Fruit fly (Drosophila melanogaster) whole organism, embryonic: ENCODE measurements around the gene CG4613.
A peak's percentile ranks its signal among the peaks of the same experiment; 100 is the strongest.

Experiments
- Asciz ChIP-seq: fragments of 200-800 bp; sonication (Bioruptor generic); optimal IDR thresholded peaks from 2 replicates; lab custom pipeline; 2017; ENCODE audit warnings: missing biosample characterization, mild to moderate bottlenecking, missing genetic modification characterization, missing genetic modification reagents
- CG11085 ChIP-seq: fragments of 200-800 bp; sonication (Bioruptor generic); IDR thresholded peaks from 2 replicates; pipeline ENCODE4 v1.3.6; 2022; ENCODE audit warnings: missing biosample characterization, missing genetic modification characterization
- CG12236 ChIP-seq: fragments of 200-800 bp; sonication (Bioruptor generic); optimal IDR thresholded peaks from 2 replicates; lab custom pipeline; 2016; ENCODE audit warnings: missing biosample characterization, missing genetic modification characterization
- CG12391 ChIP-seq: fragments of 200-800 bp; sonication (Bioruptor generic); optimal IDR thresholded peaks from 3 replicates; lab custom pipeline; 2018; ENCODE audit warnings: missing biosample characterization, mild to moderate bottlenecking, missing genetic modification characterization, moderate library complexity
- CG13123 ChIP-seq: fragments of 200-800 bp; sonication (Bioruptor generic); optimal IDR thresholded peaks from 2 replicates; lab custom pipeline; 2016; ENCODE audit warnings: missing biosample characterization, missing genetic modification characterization
- CG16779 ChIP-seq: fragments of 200-800 bp; sonication (Bioruptor generic); IDR thresholded peaks from 2 replicates; pipeline ENCODE4 v1.3.6; 2022; ENCODE audit warnings: missing biosample characterization, missing genetic modification characterization
- CG16815 ChIP-seq: fragments of 200-800 bp; sonication (Bioruptor generic); optimal IDR thresholded peaks from 3 replicates; lab custom pipeline; 2017; ENCODE audit warnings: missing biosample characterization, mild to moderate bottlenecking, missing genetic modification characterization
- CG17361 ChIP-seq: fragments of 200-800 bp; sonication (Bioruptor generic); IDR thresholded peaks from 3 replicates; pipeline ENCODE4 v1.3.6; 2022; ENCODE audit warnings: missing biosample characterization, missing genetic modification characterization
- CG3065 ChIP-seq: fragments of 200-800 bp; sonication (Bioruptor generic); optimal IDR thresholded peaks from 2 replicates; lab custom pipeline; 2016; ENCODE audit warnings: missing biosample characterization, missing genetic modification characterization
- CG31365 ChIP-seq: fragments of 200-800 bp; sonication (Bioruptor generic); optimal IDR thresholded peaks from 2 replicates; lab custom pipeline; 2018; ENCODE audit warnings: missing biosample characterization, mild to moderate bottlenecking, missing genetic modification characterization
- CG34376 ChIP-seq: fragments of 200-800 bp; sonication (Bioruptor generic); optimal IDR thresholded peaks from 2 replicates; lab custom pipeline; 2018; ENCODE audit warnings: missing biosample characterization, mild to moderate bottlenecking, missing genetic modification characterization
- CG34422 ChIP-seq: fragments of 200-800 bp; sonication (Bioruptor generic); IDR thresholded peaks from 3 replicates; pipeline ENCODE4 v1.3.6; 2022; ENCODE audit warnings: missing biosample characterization, missing genetic modification characterization
- CG4282 ChIP-seq: fragments of 200-800 bp; sonication (Bioruptor generic); optimal IDR thresholded peaks from 2 replicates; lab custom pipeline; 2016; ENCODE audit warnings: missing biosample characterization, missing genetic modification characterization
- CG4730 ChIP-seq: fragments of 200-800 bp; sonication (Bioruptor generic); IDR thresholded peaks from 2 replicates; pipeline ENCODE4 v1.3.6; 2022; ENCODE audit warnings: missing biosample characterization, missing genetic modification characterization
- CG6765 ChIP-seq: fragments of 200-800 bp; sonication (Bioruptor generic); optimal IDR thresholded peaks from 3 replicates; lab custom pipeline; 2017; ENCODE audit warnings: missing biosample characterization, mild to moderate bottlenecking, missing genetic modification characterization
- CG7987 ChIP-seq: fragments of 200-800 bp; sonication (Bioruptor generic); optimal IDR thresholded peaks from 2 replicates; lab custom pipeline; 2018; ENCODE audit warnings: missing biosample characterization, mild to moderate bottlenecking, missing genetic modification characterization, moderate library complexity
- CG8089 ChIP-seq: fragments of 200-800 bp; sonication (Bioruptor generic); optimal IDR thresholded peaks from 3 replicates; lab custom pipeline; 2016; ENCODE audit warnings: missing biosample characterization, missing genetic modification characterization
- CG8359 ChIP-seq: fragments of 200-800 bp; sonication (Bioruptor generic); optimal IDR thresholded peaks from 2 replicates; lab custom pipeline; 2017; ENCODE audit warnings: missing biosample characterization, mild to moderate bottlenecking, missing genetic modification characterization, borderline replicate concordance
- Deaf1 ChIP-seq: fragments of 200-800 bp; optimal IDR thresholded peaks from 3 replicates; lab custom pipeline; 2019; ENCODE audit warnings: missing biosample characterization, mild to moderate bottlenecking, missing genetic modification characterization, moderate library complexity
- HLH3B ChIP-seq: fragments of 200-800 bp; sonication (Bioruptor generic); IDR thresholded peaks from 2 replicates; pipeline ENCODE4 v1.3.6; 2022; ENCODE audit warnings: missing biosample characterization, missing genetic modification characterization
- HmgD ChIP-seq: fragments of 200-800 bp; sonication (Bioruptor generic); optimal IDR thresholded peaks from 3 replicates; lab custom pipeline; 2016; ENCODE audit warnings: missing biosample characterization, missing genetic modification characterization
- HmgZ ChIP-seq: fragments of 200-800 bp; sonication (Bioruptor generic); optimal IDR thresholded peaks from 2 replicates; lab custom pipeline; 2018; ENCODE audit warnings: missing biosample characterization, mild to moderate bottlenecking, missing genetic modification characterization
- Hr78 ChIP-seq, 2 experiments: fragments of 200-800 bp in 1 of 2; fragments of >200 bp in 1 of 2; sonication (Bioruptor generic) in 1 of 2; optimal IDR thresholded peaks; 2 replicates each; lab custom pipeline; 2017 to 2019; ENCODE audit warnings: missing biosample characterization in 2 of 2, missing genetic modification characterization in 2 of 2, mild to moderate bottlenecking in 1 of 2, moderate library complexity in 1 of 2
- Kr ChIP-seq: fragments of 200-800 bp; sonication (Bioruptor generic); optimal IDR thresholded peaks from 2 replicates; lab custom pipeline; 2017; ENCODE audit warnings: missing biosample characterization, mild to moderate bottlenecking, missing genetic modification characterization
- MTF-1 ChIP-seq: fragments of 200-800 bp; sonication (Bioruptor generic); optimal IDR thresholded peaks from 2 replicates; lab custom pipeline; 2018; ENCODE audit warnings: missing biosample characterization, mild to moderate bottlenecking, missing genetic modification characterization, borderline replicate concordance
- Poxn ChIP-seq: fragments of 200-800 bp; sonication (Bioruptor generic); IDR thresholded peaks from 2 replicates; pipeline ENCODE4 v1.3.6; 2022; ENCODE audit warnings: missing biosample characterization, missing genetic modification characterization
- abd-A ChIP-seq: fragments of 200-800 bp; sonication (Bioruptor generic); optimal IDR thresholded peaks from 3 replicates; lab custom pipeline; 2019; ENCODE audit warnings: missing biosample characterization, mild to moderate bottlenecking, missing genetic modification characterization, moderate library complexity
- ara ChIP-seq: fragments of 200-800 bp; sonication (Bioruptor generic); IDR thresholded peaks from 2 replicates; pipeline ENCODE4 v1.3.6; 2022; ENCODE audit warnings: missing biosample characterization, missing genetic modification characterization
- btn ChIP-seq: fragments of 200-800 bp; sonication (Bioruptor generic); optimal IDR thresholded peaks from 2 replicates; lab custom pipeline; 2016; ENCODE audit warnings: missing biosample characterization, missing genetic modification characterization
- chinmo ChIP-seq: fragments of 200-800 bp; sonication (Bioruptor generic); IDR thresholded peaks from 4 replicates; pipeline ENCODE4 v1.3.6; 2022; ENCODE audit warnings: missing biosample characterization, missing genetic modification characterization; ENCODE audit not compliant: partially characterized antibody
- ci ChIP-seq: fragments of 200-800 bp; sonication (Bioruptor generic); IDR thresholded peaks from 3 replicates; pipeline ENCODE4 v1.3.6; 2022; ENCODE audit warnings: missing biosample characterization, missing genetic modification characterization
- exex ChIP-seq: fragments of 200-800 bp; sonication (Bioruptor generic); optimal IDR thresholded peaks from 4 replicates; lab custom pipeline; 2018; ENCODE audit warnings: missing biosample characterization, mild to moderate bottlenecking, missing genetic modification characterization, moderate library complexity
- gro ChIP-seq: fragments of 200-800 bp; sonication (Bioruptor generic); optimal IDR thresholded peaks from 2 replicates; lab custom pipeline; 2016; ENCODE audit warnings: missing biosample characterization, missing genetic modification characterization
- jing ChIP-seq: fragments of 200-800 bp; sonication (Bioruptor generic); optimal IDR thresholded peaks from 2 replicates; lab custom pipeline; 2018; ENCODE audit warnings: missing biosample characterization, mild to moderate bottlenecking, missing genetic modification characterization
- lola ChIP-seq, 3 experiments: fragments of >200 bp in 2 of 3; fragments of 200-800 bp in 1 of 3; sonication (Bioruptor generic) in 1 of 3; optimal IDR thresholded peaks; 2 replicates each; lab custom pipeline; 2017 to 2019; ENCODE audit warnings: missing biosample characterization in 3 of 3, missing genetic modification characterization in 3 of 3, mild to moderate bottlenecking in 1 of 3, moderate library complexity in 1 of 3
- pnt ChIP-seq: fragments of 200-800 bp; sonication (Bioruptor generic); optimal IDR thresholded peaks from 3 replicates; lab custom pipeline; 2016; ENCODE audit warnings: missing biosample characterization, missing genetic modification characterization
- sd ChIP-seq: fragments of 200-800 bp; sonication (Bioruptor generic); optimal IDR thresholded peaks from 3 replicates; lab custom pipeline; 2018; ENCODE audit warnings: missing biosample characterization, mild to moderate bottlenecking, missing genetic modification characterization, moderate library complexity
- sna ChIP-seq: fragments of 200-800 bp; sonication (Bioruptor generic); IDR thresholded peaks from 2 replicates; pipeline ENCODE4 v1.3.6; 2022; ENCODE audit warnings: missing biosample characterization, missing genetic modification characterization; ENCODE audit not compliant: partially characterized antibody
- so ChIP-seq: fragments of 200-800 bp; sonication (Bioruptor generic); IDR thresholded peaks from 3 replicates; pipeline ENCODE4 v1.3.6; 2022; ENCODE audit warnings: missing biosample characterization, missing genetic modification characterization
- sug ChIP-seq: fragments of 200-800 bp; optimal IDR thresholded peaks from 2 replicates; lab custom pipeline; 2019; ENCODE audit warnings: missing biosample characterization, mild to moderate bottlenecking, missing genetic modification characterization, moderate library complexity
- tgo ChIP-seq: fragments of 200-800 bp; sonication (Bioruptor generic); IDR thresholded peaks from 3 replicates; pipeline ENCODE4 v1.3.6; 2022; ENCODE audit warnings: missing biosample characterization, missing genetic modification characterization
- z ChIP-seq: fragments of 200-800 bp; sonication (Bioruptor generic); IDR thresholded peaks from 3 replicates; pipeline ENCODE4 v1.3.6; 2022; ENCODE audit warnings: missing biosample characterization, missing genetic modification characterization

Gene CG4613

dm6 chr3L:14546918-14547533 is 25.5 kb upstream of the CG4613 start (continued):
- TF ChIP-seq sd (tag; lab: Kevin White, UChicago) (peak; percentile 73), CG12236 (GFP tag; lab: Kevin White, UChicago) (no peak), gro (GFP tag; lab: Kevin White, UChicago) (no peak), CG8359 (GFP tag; lab: Kevin White, UChicago) (no peak), CG13123 (GFP tag; lab: Kevin White, UChicago) (no peak), ci (GFP tag; lab: Robert Waterston, UW) (0 out of 3 replicates have a peak, but pooled peaks have one; percentile 32), sug (tag; lab: Kevin White, UChicago) (peak; percentile 68), CG4282 (GFP tag; lab: Kevin White, UChicago) (no peak), MTF-1 (GFP tag; lab: Kevin White, UChicago) (no peak), CG6765 (GFP tag; lab: Kevin White, UChicago) (no peak), CG8089 (GFP tag; lab: Kevin White, UChicago) (no peak), z (GFP tag; lab: Robert Waterston, UW) (no peak), CG3065 (GFP tag; lab: Kevin White, UChicago) (no peak), Hr78 (GFP tag; optimal IDR thresholded peaks at IDR 0.05; lab: Kevin White, UChicago) (no peak), sna (GFP tag; lab: Robert Waterston, UW) (no peak), Deaf1 (tag; lab: Kevin White, UChicago) (no peak), chinmo (GFP tag; lab: Robert Waterston, UW) (0 out of 4 replicates have a peak, but pooled peaks have one; percentile 73), HLH3B (GFP tag; lab: Robert Waterston, UW) (no peak), Asciz (GFP tag; lab: Kevin White, UChicago) (no peak), CG31365 (tag; lab: Kevin White, UChicago) (no peak), tgo (GFP tag; lab: Robert Waterston, UW) (no peak), CG12391 (tag; lab: Kevin White, UChicago) (no peak), abd-A (tag; lab: Kevin White, UChicago) (no peak), CG11085 (no peak), CG16779 (GFP tag; lab: Robert Waterston, UW) (0 out of 2 replicates have a peak, but pooled peaks have one; percentile 21), Poxn (GFP tag; lab: Robert Waterston, UW) (no peak), CG16815 (GFP tag; lab: Kevin White, UChicago) (no peak), lola (GFP tag; optimal IDR thresholded peaks at IDR 0.05; lab: Kevin White, UChicago) (no peak), jing (GFP tag; lab: Kevin White, UChicago) (no peak), CG17361 (no peak), CG34376 (GFP tag; lab: Kevin White, UChicago) (peak; percentile 63), Kr (GFP tag; lab: Kevin White, UChicago) (no peak), ara (GFP tag; lab: Robert Waterston, UW) (no peak), btn (GFP tag; lab: Kevin White, UChicago) (no peak), CG34422 (GFP tag; lab: Robert Waterston, UW) (no peak), CG4730 (no peak), CG7987 (GFP tag; lab: Kevin White, UChicago) (peak; percentile 23), HmgD (GFP tag; lab: Kevin White, UChicago) (no peak), so (0 out of 3 replicates have a peak, but pooled peaks have one; percentile 23), exex (tag; lab: Kevin White, UChicago) (peak; percentile 54), pnt (GFP tag; lab: Kevin White, UChicago) (no peak), HmgZ (peak; percentile 19)
- TF ChIP-seq, all 482 proteins: peak for 29
